Worm (Caenorhabditis elegans) whole organism, late embryonic: ENCODE results near the gene bpnt-1.

Experiments
- C08G9.2 ChIP-seq: sonication (generic microtip); optimal IDR thresholded peaks from 2 replicates; lab custom pipeline; 2016; ENCODE audit warnings: mild to moderate bottlenecking, missing genetic modification characterization, moderate library complexity, missing compliant biosample characterization
- F13H6.1 ChIP-seq: sonication (generic microtip); optimal IDR thresholded peaks from 2 replicates; lab custom pipeline; 2016; ENCODE audit warnings: missing genetic modification characterization, missing compliant biosample characterization
- K02D7.2 ChIP-seq: sonication (generic microtip); optimal IDR thresholded peaks from 2 replicates; lab custom pipeline; 2017; ENCODE audit warnings: mild to moderate bottlenecking, missing genetic modification characterization, missing compliant biosample characterization
- K09A11.1 ChIP-seq: sonication (generic microtip); optimal IDR thresholded peaks from 2 replicates; lab custom pipeline; 2017; ENCODE audit warnings: antibody characterized with exemption, mild to moderate bottlenecking, missing genetic modification characterization, missing compliant biosample characterization; ENCODE audit not compliant: insufficient read depth
- T23F11.4 ChIP-seq: fragments of 200-800 bp; sonication (Bioruptor generic); optimal IDR thresholded peaks from 2 replicates; lab custom pipeline; 2018; ENCODE audit warnings: mild to moderate bottlenecking, missing genetic modification characterization, missing compliant biosample characterization
- Y22D7AL.16 ChIP-seq: sonication (generic microtip); optimal IDR thresholded peaks from 2 replicates; lab custom pipeline; 2016; ENCODE audit warnings: missing genetic modification characterization, missing compliant biosample characterization
- ama-1 ChIP-seq: fragments of 150-350 bp; optimal IDR thresholded peaks from 2 replicates; lab custom pipeline; 2014
- ceh-2 ChIP-seq: sonication (generic microtip); optimal IDR thresholded peaks from 2 replicates; lab custom pipeline; 2016; ENCODE audit warnings: missing genotype, missing genetic modification characterization, missing compliant biosample characterization
- ceh-30 ChIP-seq: fragments of 150-350 bp; optimal IDR thresholded peaks from 2 replicates; lab custom pipeline; 2014; ENCODE audit warnings: missing biosample characterization, missing genetic modification characterization
- ceh-9 ChIP-seq: sonication (generic microtip); optimal IDR thresholded peaks from 2 replicates; lab custom pipeline; 2016; ENCODE audit warnings: mild to moderate bottlenecking, missing genetic modification characterization, inconsistent platforms, missing compliant biosample characterization
- elt-2 ChIP-seq: sonication (generic microtip); optimal IDR thresholded peaks from 2 replicates; lab custom pipeline; 2016; ENCODE audit warnings: missing genetic modification reagents, missing genetic modification characterization, missing compliant biosample characterization
- eyg-1 ChIP-seq: sonication (generic microtip); optimal IDR thresholded peaks from 2 replicates; lab custom pipeline; 2016; ENCODE audit warnings: missing genotype, missing genetic modification characterization, missing compliant biosample characterization
- fax-1 ChIP-seq: sonication (generic microtip); optimal IDR thresholded peaks from 2 replicates; lab custom pipeline; 2016; ENCODE audit warnings: missing genotype, missing genetic modification characterization, missing compliant biosample characterization
- fkh-6 ChIP-seq: sonication (generic microtip); optimal IDR thresholded peaks from 2 replicates; lab custom pipeline; 2016; ENCODE audit warnings: missing genetic modification characterization, missing compliant biosample characterization
- hlh-13 ChIP-seq: fragments of 200-800 bp; sonication (Bioruptor generic); optimal IDR thresholded peaks from 2 replicates; lab custom pipeline; 2018; ENCODE audit warnings: mild to moderate bottlenecking, missing genetic modification characterization, missing compliant biosample characterization
- hlh-15 ChIP-seq: sonication (generic microtip); optimal IDR thresholded peaks from 2 replicates; lab custom pipeline; 2016; ENCODE audit warnings: missing genetic modification characterization, missing compliant biosample characterization
- hlh-30 ChIP-seq: sonication (generic microtip); optimal IDR thresholded peaks from 2 replicates; lab custom pipeline; 2017; ENCODE audit warnings: antibody characterized with exemption, missing genetic modification characterization, missing compliant biosample characterization; ENCODE audit not compliant: insufficient read depth
- hlh-8 ChIP-seq: sonication (generic microtip); optimal IDR thresholded peaks from 2 replicates; lab custom pipeline; 2016; ENCODE audit warnings: missing genotype, missing genetic modification characterization, missing compliant biosample characterization
- lim-6 ChIP-seq: sonication (generic microtip); optimal IDR thresholded peaks from 2 replicates; lab custom pipeline; 2016; ENCODE audit warnings: missing genetic modification characterization, missing compliant biosample characterization
- nfya-1 ChIP-seq: sonication (generic microtip); optimal IDR thresholded peaks from 2 replicates; lab custom pipeline; 2017; ENCODE audit warnings: missing genetic modification characterization, mild to moderate bottlenecking, missing compliant biosample characterization, antibody characterized with exemption, moderate library complexity
- nhr-11 ChIP-seq: fragments of 150-350 bp; optimal IDR thresholded peaks from 2 replicates; lab custom pipeline; 2014; ENCODE audit warnings: missing biosample characterization, missing genetic modification characterization
- pat-9 ChIP-seq: fragments of 200-800 bp; sonication (Bioruptor generic); optimal IDR thresholded peaks from 2 replicates; lab custom pipeline; 2018; ENCODE audit warnings: mild to moderate bottlenecking, missing genetic modification characterization, moderate library complexity, missing compliant biosample characterization
- pha-2 ChIP-seq: sonication (generic microtip); optimal IDR thresholded peaks from 2 replicates; lab custom pipeline; 2017; ENCODE audit warnings: mild to moderate bottlenecking, missing genetic modification characterization, missing compliant biosample characterization
- pha-4 ChIP-seq: fragments of 150-350 bp; optimal IDR thresholded peaks from 2 replicates; lab custom pipeline; 2018; ENCODE audit warnings: missing biosample characterization, missing genetic modification reagents, missing genetic modification characterization
- pros-1 ChIP-seq: fragments of 150-350 bp; optimal IDR thresholded peaks from 2 replicates; lab custom pipeline; 2014; ENCODE audit warnings: missing biosample characterization, missing genetic modification reagents, missing genetic modification characterization
- rnt-1 ChIP-seq: sonication (generic microtip); optimal IDR thresholded peaks from 2 replicates; lab custom pipeline; 2016; ENCODE audit warnings: missing genetic modification characterization, missing compliant biosample characterization
- sdc-2 ChIP-seq: sonication (generic microtip); optimal IDR thresholded peaks from 2 replicates; lab custom pipeline; 2016; ENCODE audit warnings: missing genotype, missing genetic modification characterization, missing compliant biosample characterization
- sox-4 ChIP-seq: sonication (generic microtip); optimal IDR thresholded peaks from 2 replicates; lab custom pipeline; 2017; ENCODE audit warnings: mild to moderate bottlenecking, missing genetic modification characterization, inconsistent platforms, missing compliant biosample characterization
- unc-3 ChIP-seq, 2 experiments: fragments of 200-800 bp in 1 of 2; sonication (Bioruptor generic) in 1 of 2; sonication (generic microtip) in 1 of 2; conservative IDR thresholded peaks in 1 of 2; optimal IDR thresholded peaks in 1 of 2; 2 replicates each; pipeline versions ENCODE4 v1.3.6 to Lab custom; 2016 to 2022; ENCODE audit warnings: missing compliant biosample characterization in 2 of 2, missing genetic modification characterization in 2 of 2, missing genetic modification reagents in 1 of 2
- unc-86 ChIP-seq: sonication (generic microtip); optimal IDR thresholded peaks from 2 replicates; lab custom pipeline; 2016; ENCODE audit warnings: missing genetic modification characterization, missing compliant biosample characterization

bpnt-1 gene

DNA sequence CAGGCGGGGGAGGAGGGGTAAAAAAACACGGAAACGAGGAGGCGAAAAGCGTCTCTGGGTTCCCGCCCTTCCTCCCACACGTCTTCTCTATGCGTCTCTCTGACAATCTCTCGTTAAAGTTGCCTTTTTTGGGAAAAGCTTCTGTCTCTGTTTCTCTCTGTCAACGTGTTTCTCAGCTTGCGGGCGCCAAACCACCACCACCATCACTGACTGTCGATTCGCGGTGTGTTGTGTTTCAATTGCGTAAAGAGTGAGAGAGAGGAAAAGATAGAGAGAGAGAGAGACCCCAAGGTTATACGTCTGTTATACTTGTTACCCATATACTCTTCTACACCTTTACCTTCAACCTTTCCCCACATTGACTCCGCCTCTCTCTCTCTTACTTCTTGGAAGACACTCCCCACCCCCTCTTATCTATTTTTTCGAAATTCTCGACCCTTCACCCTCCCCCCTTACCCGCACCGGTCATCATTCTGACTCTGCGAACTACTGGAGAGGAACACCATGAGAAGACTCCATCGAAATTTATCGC is 27.5 kb upstream of the bpnt-1 start, which contains the start of gene mlt-7:
mlt-7 (plus strand) TSS at position 482 of the 532 bp plus-strand sequence.
- TF ChIP-seq hlh-8 (tag; lab: Kevin White, UChicago) (no peak), nhr-11 (no peak), hlh-30 (tag; lab: Kevin White, UChicago) (no peak), fkh-6 (tag; lab: Kevin White, UChicago) (peak; percentile 82), unc-3 (GFP tag; conservative IDR thresholded peaks at IDR 0.05; lab: Robert Waterston, UW) (no peak), unc-3 (tag; optimal IDR thresholded peaks at IDR 0.05; lab: Kevin White, UChicago) (no peak), unc-86 (tag; lab: Kevin White, UChicago) (no peak), Y22D7AL.16 (no peak), elt-2 (tag; lab: Kevin White, UChicago) (no peak), K09A11.1 (no peak)

DNA sequence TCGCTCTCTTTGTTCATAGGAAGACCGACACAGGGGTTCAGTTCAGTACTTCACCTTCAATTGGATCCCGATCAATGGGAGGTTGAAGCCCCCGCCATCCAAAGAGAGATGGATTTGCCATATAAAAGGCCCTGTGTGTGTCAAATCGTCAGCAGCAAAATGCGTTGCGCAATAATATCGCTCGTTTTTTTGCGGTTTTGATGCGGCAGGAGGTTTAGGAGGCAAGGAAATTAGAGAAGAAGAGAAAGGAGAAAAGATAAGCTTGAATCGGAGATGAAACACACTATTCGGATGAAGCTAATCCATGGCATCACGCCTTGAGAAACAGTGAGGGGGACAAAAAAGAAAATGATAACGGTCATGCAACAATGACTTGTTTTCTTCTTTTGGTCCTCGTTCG is 25.6 kb upstream of the bpnt-1 start:
- no peak for TF ChIP-seq eyg-1 (tag; lab: Kevin White, UChicago)
- TF ChIP-seq ama-1 (lab: Kevin White, UChicago) = no peak
- no peak for TF ChIP-seq pha-4 (tag; lab: Kevin White, UChicago)
- TF ChIP-seq fax-1 (tag; lab: Kevin White, UChicago) = no peak
- TF ChIP-seq hlh-13 = no peak
- no peak for TF ChIP-seq sox-4 (tag; lab: Kevin White, UChicago)
- TF ChIP-seq rnt-1 (tag; lab: Kevin White, UChicago) = peak; percentile 25
- peak; percentile 67 for TF ChIP-seq fkh-6 (tag; lab: Kevin White, UChicago)
- TF ChIP-seq lim-6 (tag; lab: Kevin White, UChicago) = no peak

DNA sequence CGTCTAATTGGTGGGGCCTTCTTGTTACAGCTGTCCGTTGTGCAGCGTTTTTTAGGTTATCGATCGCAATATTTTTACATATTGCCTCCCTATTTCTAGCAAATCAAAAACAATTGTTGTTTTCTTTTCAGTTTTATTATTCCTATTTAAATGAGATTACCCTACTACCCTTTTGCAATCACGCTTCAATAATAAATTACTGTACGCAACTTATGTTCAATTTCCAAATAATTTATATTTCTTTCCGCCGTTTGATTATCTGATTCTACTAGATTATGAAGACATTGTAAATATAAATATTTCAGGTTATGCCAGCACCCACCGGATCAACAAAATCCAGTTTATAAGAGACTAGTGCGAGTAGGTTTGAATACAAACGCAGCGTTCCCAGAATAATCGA is 14.7 kb upstream of the bpnt-1 start, which contains the start of gene ZK430.5:
ZK430.5 (plus strand) TSS at position 301 of the 400 bp plus-strand sequence.
- no peak for TF ChIP-seq F13H6.1
- no peak for TF ChIP-seq T23F11.4
- TF ChIP-seq hlh-15 = no peak
- no peak for TF ChIP-seq sdc-2 (tag; lab: Kevin White, UChicago)
- no peak for TF ChIP-seq pha-2
- TF ChIP-seq ceh-2 (tag; lab: Kevin White, UChicago) = no peak
- TF ChIP-seq unc-86 (tag; lab: Kevin White, UChicago) = no peak
- TF ChIP-seq eyg-1 (tag; lab: Kevin White, UChicago) = no peak

DNA sequence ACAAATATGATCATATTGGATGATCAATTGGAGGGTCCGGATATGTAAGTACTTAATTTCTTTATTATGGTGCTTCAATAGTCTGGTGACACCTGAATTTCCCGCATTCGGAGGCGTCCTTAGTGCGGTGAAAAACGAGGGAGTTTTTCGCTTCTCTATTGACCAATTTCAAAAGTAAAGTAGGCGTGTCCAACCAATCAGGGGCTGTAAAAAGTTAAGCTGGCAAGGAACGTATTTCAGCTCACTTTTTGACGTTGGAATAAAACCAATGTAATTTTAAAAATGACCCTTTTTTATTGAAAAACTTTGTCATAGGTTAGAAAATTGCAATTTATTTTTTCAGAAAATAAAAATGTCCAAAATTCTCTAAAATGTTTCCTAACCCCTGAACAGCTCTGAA is 10.4 kb upstream of the bpnt-1 start:
- no peak for TF ChIP-seq unc-3 (GFP tag; conservative IDR thresholded peaks at IDR 0.05; lab: Robert Waterston, UW)
- TF ChIP-seq unc-3 (tag; optimal IDR thresholded peaks at IDR 0.05; lab: Kevin White, UChicago) = no peak
- no peak for TF ChIP-seq ama-1 (lab: Kevin White, UChicago)
- TF ChIP-seq nfya-1 (tag; lab: Kevin White, UChicago) = peak; percentile 88
- TF ChIP-seq eyg-1 (tag; lab: Kevin White, UChicago) = no peak

DNA sequence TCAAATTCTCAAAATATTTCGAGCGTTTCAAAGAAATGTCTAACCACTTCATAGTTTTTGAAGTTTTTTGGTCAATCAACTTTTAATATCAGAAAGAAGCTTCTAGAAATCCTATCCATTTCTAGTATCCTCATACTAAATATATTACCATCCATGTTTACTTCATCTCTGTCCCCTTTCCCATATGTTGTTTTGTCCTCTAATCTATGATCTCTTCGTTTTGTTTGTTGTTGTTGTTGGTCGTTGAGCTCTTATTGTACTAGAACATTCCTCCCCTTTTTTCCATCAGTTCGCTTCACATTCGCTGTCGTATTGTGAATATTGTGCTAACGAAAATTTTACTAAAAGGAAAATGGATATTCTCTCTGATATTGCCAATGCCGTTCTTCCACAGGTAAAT is 2.7 kb upstream of the bpnt-1 start, which contains the start of gene sod-5:
sod-5 (plus strand) TSS at position 301 of the 400 bp plus-strand sequence.
- TF ChIP-seq K02D7.2 (tag; lab: Kevin White, UChicago) = no peak
- no peak for TF ChIP-seq nhr-11
- TF ChIP-seq, all 69 proteins: peak for 0

DNA sequence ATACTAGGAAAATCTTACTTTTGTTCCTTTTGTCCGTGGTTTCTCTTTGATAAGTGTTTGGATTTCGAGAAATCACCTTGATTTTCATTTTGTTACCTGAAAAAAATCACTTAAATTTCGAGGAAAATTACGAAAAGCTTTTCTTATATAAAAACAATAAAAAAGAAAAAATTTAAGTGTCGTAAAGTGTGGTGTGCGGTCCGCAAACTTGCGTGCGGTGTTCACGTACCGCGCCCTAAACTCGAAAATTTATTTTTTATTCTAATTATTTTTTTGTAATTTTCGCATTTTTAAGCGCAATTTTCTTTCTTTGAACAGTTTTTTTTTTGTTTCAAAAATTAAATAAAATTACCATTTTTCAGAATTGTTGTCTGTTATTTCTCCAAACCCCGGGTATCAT is 4.8 kb downstream of the bpnt-1 start, which contains the start of the genes dcaf-13 and toe-1:
dcaf-13 (minus strand) TSS at position 96 of the 400 bp plus-strand sequence.
toe-1 (plus strand) TSS at position 361 of the 400 bp plus-strand sequence.
- TF ChIP-seq ceh-9 (tag; lab: Kevin White, UChicago) (no peak), elt-2 (tag; lab: Kevin White, UChicago) (peak; percentile 8), C08G9.2 (tag; lab: Kevin White, UChicago) (no peak), ceh-30 (no peak), F13H6.1 (no peak), pros-1 (tag; lab: Kevin White, UChicago) (no peak), sox-4 (tag; lab: Kevin White, UChicago) (no peak), unc-3 (GFP tag; conservative IDR thresholded peaks at IDR 0.05; lab: Robert Waterston, UW) (no peak), unc-3 (tag; optimal IDR thresholded peaks at IDR 0.05; lab: Kevin White, UChicago) (no peak), pat-9 (tag; lab: Kevin White, UChicago) (no peak)
